Worm (Caenorhabditis elegans) whole organism, L2 larva: ENCODE results near the gene lgc-47.
A peak's percentile ranks its signal among the peaks of the same experiment; 100 is the strongest.

Experiments
- F13H6.1 ChIP-seq: sonication (generic microtip); optimal IDR thresholded peaks from 2 replicates; lab custom pipeline; 2016; ENCODE audit warnings: missing genetic modification characterization, missing compliant biosample characterization
- aly-2 ChIP-seq: fragments of 150-350 bp; optimal IDR thresholded peaks from 2 replicates; lab custom pipeline; 2014; ENCODE audit warnings: missing biosample characterization, missing genetic modification characterization
- ama-1 ChIP-seq: fragments of 150-350 bp; optimal IDR thresholded peaks from 2 replicates; lab custom pipeline; 2018; ENCODE audit warnings: inconsistent platforms
- fos-1 ChIP-seq: fragments of 150-350 bp; optimal IDR thresholded peaks from 2 replicates; lab custom pipeline; 2014; ENCODE audit warnings: missing biosample characterization, missing genetic modification characterization
- snpc-4 ChIP-seq: fragments of 150-350 bp; optimal IDR thresholded peaks from 2 replicates; lab custom pipeline; 2014; ENCODE audit warnings: missing biosample characterization, missing genetic modification characterization
- unc-62 ChIP-seq: fragments of 150-350 bp; optimal IDR thresholded peaks from 2 replicates; lab custom pipeline; 2014; ENCODE audit warnings: missing biosample characterization, missing genetic modification reagents, missing genetic modification characterization
- ztf-4 ChIP-seq: fragments of 150-350 bp; optimal IDR thresholded peaks from 2 replicates; lab custom pipeline; 2014; ENCODE audit warnings: missing biosample characterization, missing genetic modification characterization

- TF ChIP-seq F13H6.1 (tag; lab: Kevin White, UChicago) (no peak), fos-1 (tag; lab: Kevin White, UChicago) (peak; percentile 40), aly-2 (tag; lab: Kevin White, UChicago) (no peak), snpc-4 (no peak), unc-62 (GFP tag; lab: Kevin White, UChicago) (no peak), ztf-4 (tag; lab: Kevin White, UChicago) (no peak), ama-1 (lab: Kevin White, UChicago) (no peak)
These were observed 33.1 kb downstream of the lgc-47 start, which contains the start of gene T09B9.4 for ce11 chrX:9774323-9774722.
